Worm (Caenorhabditis elegans): ENCODE results near the gene F33G12.7.

F33G12.7 gene

DNA sequence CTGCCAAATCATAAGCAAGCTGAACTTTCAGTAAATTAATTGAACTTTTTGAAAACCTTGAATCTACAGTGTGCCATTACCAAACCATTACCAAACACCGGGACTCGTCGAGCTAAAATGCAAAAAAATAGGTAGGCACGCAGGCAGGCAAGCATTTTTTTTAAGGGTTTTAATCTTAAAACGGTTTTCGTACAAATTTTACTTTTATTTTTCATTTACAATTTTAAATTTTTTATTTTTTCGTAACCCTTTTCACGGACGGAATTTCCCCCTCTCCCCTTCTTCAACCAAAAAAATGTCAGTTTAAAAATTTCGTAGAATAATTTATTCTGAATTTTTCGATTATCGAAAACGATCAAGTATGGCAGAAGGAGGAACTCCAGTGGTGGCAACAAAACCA, 26.1 kb downstream of the F33G12.7 start, which contains the start of gene F59A6.2:
TSS of gene F59A6.2 (plus strand) at position 301 of the 400 bp plus-strand sequence.
- TF ChIP-seq C06A6.2 (GFP tag; conservative IDR thresholded peaks at IDR 0.05) (no peak), egl-18 (GFP tag; IDR thresholded peaks at IDR 0.05) (no peak), atf-7 (tag; optimal IDR thresholded peaks at IDR 0.05) (no peak), ets-4 (GFP tag; optimal IDR thresholded peaks at IDR 0.05) (no peak), hmg-20 (GFP tag; IDR thresholded peaks at IDR 0.05) (no peak), madf-6 (GFP tag; IDR thresholded peaks at IDR 0.05) (no peak), tbx-9 (tag; optimal IDR thresholded peaks at IDR 0.05; ENCODE audit: borderline replicate concordance) (no peak), F55B11.4 (tag; optimal IDR thresholded peaks at IDR 0.05; ENCODE audit: borderline replicate concordance, insufficient read depth) (no peak), nfyb-1 (GFP tag; IDR thresholded peaks at IDR 0.05) (no peak)

ce11 chrII:5011978-5012377, 28.5 kb downstream of the F33G12.7 start, which contains the start of gene F59A6.12:
F59A6.12 (minus strand) TSS chrII:5012078.
- no peak for TF ChIP-seq C06A6.2 (GFP tag; conservative IDR thresholded peaks at IDR 0.05)
- TF ChIP-seq Y95B8A.8 (GFP tag; IDR thresholded peaks at IDR 0.05) = no peak
- no peak for TF ChIP-seq nhr-90 (tag; optimal IDR thresholded peaks at IDR 0.05)
- TF ChIP-seq egl-18 (GFP tag; IDR thresholded peaks at IDR 0.05) = no peak
- no peak for TF ChIP-seq lsy-27 (tag; optimal IDR thresholded peaks at IDR 0.05; ENCODE audit: borderline replicate concordance, insufficient read depth)
- TF ChIP-seq ccch-3 (GFP tag; optimal IDR thresholded peaks at IDR 0.05) = no peak
- TF ChIP-seq ceh-40 (GFP tag; IDR thresholded peaks at IDR 0.05) = no peak
- TF ChIP-seq lin-26 (GFP tag; IDR thresholded peaks at IDR 0.05) = no peak

- TF ChIP-seq repo-1 (tag; optimal IDR thresholded peaks at IDR 0.05) (no peak), Y95B8A.8 (GFP tag; IDR thresholded peaks at IDR 0.05) (no peak), nfya-2 (GFP tag; IDR thresholded peaks at IDR 0.05) (no peak), lsl-1 (GFP tag; optimal IDR thresholded peaks at IDR 0.05) (no peak), ztf-25 (GFP tag; IDR thresholded peaks at IDR 0.05) (no peak), F55B11.4 (tag; optimal IDR thresholded peaks at IDR 0.05; ENCODE audit: borderline replicate concordance, insufficient read depth) (no peak), nhr-90 (tag; optimal IDR thresholded peaks at IDR 0.05) (no peak), ztf-6 (GFP tag; IDR thresholded peaks at IDR 0.05) (no peak), somi-1 (GFP tag; optimal IDR thresholded peaks at IDR 0.05) (no peak), B0035.1 (tag; optimal IDR thresholded peaks at IDR 0.05) (no peak), F57C9.4 (tag; optimal IDR thresholded peaks at IDR 0.05) (no peak), K11D2.4 (GFP tag; IDR thresholded peaks at IDR 0.05) (no peak), nfyb-1 (GFP tag; IDR thresholded peaks at IDR 0.05) (no peak)
These were observed 32.4 kb downstream of the F33G12.7 start, which contains the start of gene F59A6.3 for ce11 chrII:5008033-5008432. F59A6.3 (plus strand) TSS chrII:5008333.

DNA sequence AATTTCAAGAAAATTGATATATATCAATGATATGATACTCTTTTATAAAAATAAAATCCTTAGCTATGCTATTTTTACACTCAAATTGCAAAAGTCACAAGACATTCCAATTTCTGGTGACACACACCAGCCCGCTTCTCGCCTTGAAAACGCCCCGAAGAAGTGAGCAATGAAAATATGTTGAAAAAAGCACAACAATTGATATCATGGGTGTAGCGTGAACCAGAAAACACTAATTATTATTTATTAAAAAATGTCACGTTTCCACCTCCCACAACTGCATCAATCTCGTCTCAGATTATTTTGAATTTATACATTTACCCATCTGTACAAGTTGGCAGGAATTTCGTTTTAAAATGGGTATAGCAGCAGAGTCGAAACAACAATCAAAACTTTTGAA, 35.7 kb downstream of the F33G12.7 start, which contains the start of gene F59A6.4:
TSS of gene F59A6.4 (plus strand) at position 301 of the 400 bp plus-strand sequence.
- TF ChIP-seq nhr-120 (GFP tag; IDR thresholded peaks at IDR 0.05) (no peak), egl-44 (GFP tag; IDR thresholded peaks at IDR 0.05) (no peak), F22D6.2 (tag; optimal IDR thresholded peaks at IDR 0.05) (no peak), ets-4 (GFP tag; optimal IDR thresholded peaks at IDR 0.05) (no peak), egl-18 (GFP tag; IDR thresholded peaks at IDR 0.05) (no peak), K12H6.12 (tag; optimal IDR thresholded peaks at IDR 0.05) (no peak), zfh-2 (GFP tag; conservative IDR thresholded peaks at IDR 0.05) (no peak), F33H1.4 (GFP tag; IDR thresholded peaks at IDR 0.05) (no peak), B0035.1 (tag; optimal IDR thresholded peaks at IDR 0.05) (no peak), hmg-1.2 (GFP tag; IDR thresholded peaks at IDR 0.05) (no peak), ekl-4 (GFP tag; IDR thresholded peaks at IDR 0.05) (no peak), madf-6 (GFP tag; IDR thresholded peaks at IDR 0.05) (no peak), pha-4 (tag; optimal IDR thresholded peaks at IDR 0.05) (no peak), bed-1 (GFP tag; IDR thresholded peaks at IDR 0.05) (no peak), attf-3 (GFP tag; conservative IDR thresholded peaks at IDR 0.05) (no peak), nfya-1 (tag; optimal IDR thresholded peaks at IDR 0.05; ENCODE audit: borderline replicate concordance, insufficient read depth) (no peak), lsy-27 (tag; optimal IDR thresholded peaks at IDR 0.05; ENCODE audit: borderline replicate concordance, insufficient read depth) (no peak)

All from whole organism, young adult.